Fruit fly (Drosophila melanogaster) whole organism, embryonic: ENCODE results near the gene CG14020.
A peak's percentile ranks its signal among the peaks of the same experiment; 100 is the strongest.

ENCODE experiments used
- BtbVII ChIP-seq: fragments of 200-800 bp; sonication (Bioruptor generic); optimal IDR thresholded peaks from 3 replicates; lab custom pipeline; 2017; ENCODE audit warnings: missing biosample characterization, mild to moderate bottlenecking, missing genetic modification characterization
- CG10209 ChIP-seq: fragments of 200-800 bp; sonication (Bioruptor generic); optimal IDR thresholded peaks from 3 replicates; lab custom pipeline; 2017; ENCODE audit warnings: missing biosample characterization, mild to moderate bottlenecking, missing genetic modification characterization, missing genetic modification reagents
- CG11504 ChIP-seq: fragments of 200-800 bp; sonication (Bioruptor generic); optimal IDR thresholded peaks from 3 replicates; lab custom pipeline; 2019; ENCODE audit warnings: missing biosample characterization, mild to moderate bottlenecking, missing genetic modification characterization, moderate library complexity
- CG15479 ChIP-seq: fragments of 200-800 bp; sonication (Bioruptor generic); optimal IDR thresholded peaks from 3 replicates; lab custom pipeline; 2019; ENCODE audit warnings: missing biosample characterization, mild to moderate bottlenecking, missing genetic modification characterization, moderate library complexity
- CG16863 ChIP-seq: fragments of 200-800 bp; sonication (Bioruptor generic); optimal IDR thresholded peaks from 3 replicates; lab custom pipeline; 2016; ENCODE audit warnings: missing biosample characterization, missing genetic modification characterization
- CG17361 ChIP-seq: fragments of 200-800 bp; sonication (Bioruptor generic); IDR thresholded peaks from 3 replicates; pipeline ENCODE4 v1.3.6; 2022; ENCODE audit warnings: missing biosample characterization, missing genetic modification characterization
- CG18262 ChIP-seq: fragments of 200-800 bp; optimal IDR thresholded peaks from 3 replicates; lab custom pipeline; 2019; ENCODE audit warnings: missing biosample characterization, mild to moderate bottlenecking, missing genetic modification characterization, moderate library complexity
- CG2712 ChIP-seq: fragments of 200-800 bp; optimal IDR thresholded peaks from 3 replicates; lab custom pipeline; 2019; ENCODE audit warnings: missing biosample characterization, mild to moderate bottlenecking, missing genetic modification characterization, moderate library complexity
- CG31365 ChIP-seq: fragments of 200-800 bp; sonication (Bioruptor generic); optimal IDR thresholded peaks from 2 replicates; lab custom pipeline; 2018; ENCODE audit warnings: missing biosample characterization, mild to moderate bottlenecking, missing genetic modification characterization
- CG31441 ChIP-seq: fragments of 200-800 bp; sonication (Bioruptor generic); IDR thresholded peaks from 2 replicates; pipeline ENCODE4 v1.3.6; 2022; ENCODE audit warnings: missing biosample characterization, missing genetic modification characterization
- CG32772 ChIP-seq: fragments of 200-800 bp; sonication (Bioruptor generic); IDR thresholded peaks from 2 replicates; pipeline ENCODE4 v1.3.6; 2022; ENCODE audit warnings: missing biosample characterization, missing genetic modification characterization
- CG4424 ChIP-seq: fragments of 200-800 bp; sonication (Bioruptor generic); optimal IDR thresholded peaks from 3 replicates; lab custom pipeline; 2016; ENCODE audit warnings: missing biosample characterization, missing genetic modification characterization
- CG5180 ChIP-seq: fragments of 200-800 bp; sonication (Bioruptor generic); optimal IDR thresholded peaks from 3 replicates; lab custom pipeline; 2017; ENCODE audit warnings: missing biosample characterization, missing genetic modification characterization, mild to moderate bottlenecking, moderate library complexity, missing genetic modification reagents
- CG5953 ChIP-seq: fragments of 200-800 bp; sonication (Bioruptor generic); IDR thresholded peaks from 2 replicates; pipeline ENCODE4 v1.3.6; 2022; ENCODE audit warnings: missing biosample characterization, missing genetic modification characterization
- CG6689 ChIP-seq: fragments of 200-800 bp; sonication (Bioruptor generic); IDR thresholded peaks from 2 replicates; pipeline ENCODE4 v1.3.6; 2022; ENCODE audit warnings: missing biosample characterization, missing genetic modification characterization
- CG9609 ChIP-seq: fragments of 200-800 bp; sonication (Bioruptor generic); optimal IDR thresholded peaks from 3 replicates; lab custom pipeline; 2016; ENCODE audit warnings: missing biosample characterization, missing genetic modification characterization
- CoRest ChIP-seq: fragments of 200-800 bp; sonication (Bioruptor generic); optimal IDR thresholded peaks from 3 replicates; lab custom pipeline; 2018; ENCODE audit warnings: missing biosample characterization, mild to moderate bottlenecking, missing genetic modification characterization, moderate library complexity
- Drgx ChIP-seq: fragments of 200-800 bp; sonication (Bioruptor generic); IDR thresholded peaks from 2 replicates; pipeline ENCODE4 v1.3.6; 2022; ENCODE audit warnings: missing biosample characterization, missing genetic modification characterization
- Ets65A ChIP-seq: fragments of 200-800 bp; sonication (Bioruptor generic); peaks from one replicate; lab custom pipeline; 2016; ENCODE audit warnings: missing biosample characterization, missing genetic modification characterization
- Hr51 ChIP-seq, 2 experiments: fragments of 200-800 bp; sonication (Bioruptor generic); optimal IDR thresholded peaks; 2 replicates in 1 of 2; 3 replicates in 1 of 2; lab custom pipeline; 2016 to 2018; ENCODE audit warnings: missing biosample characterization in 2 of 2, missing genetic modification characterization in 2 of 2, mild to moderate bottlenecking in 1 of 2, moderate library complexity in 1 of 2
- Oli ChIP-seq: fragments of 200-800 bp; sonication (Bioruptor generic); optimal IDR thresholded peaks from 2 replicates; lab custom pipeline; 2018; ENCODE audit warnings: missing biosample characterization, mild to moderate bottlenecking, missing genetic modification characterization, moderate library complexity
- Ptx1 ChIP-seq: fragments of 200-800 bp; sonication (Bioruptor generic); IDR thresholded peaks from 2 replicates; pipeline ENCODE4 v1.3.6; 2022; ENCODE audit warnings: missing biosample characterization, missing genetic modification characterization
- Sox102F ChIP-seq: fragments of 200-800 bp; sonication (Bioruptor generic); optimal IDR thresholded peaks from 2 replicates; lab custom pipeline; 2018; ENCODE audit warnings: missing biosample characterization, mild to moderate bottlenecking, missing genetic modification characterization, moderate library complexity
- Ssrp ChIP-seq: fragments of 200-800 bp; sonication (Bioruptor generic); optimal IDR thresholded peaks from 2 replicates; lab custom pipeline; 2018; ENCODE audit warnings: missing biosample characterization, mild to moderate bottlenecking, missing genetic modification characterization, moderate library complexity
- Xrp1 ChIP-seq: fragments of 200-800 bp; sonication (Bioruptor generic); IDR thresholded peaks from 2 replicates; pipeline ENCODE4 v1.3.6; 2022; ENCODE audit warnings: missing biosample characterization, missing genetic modification characterization
- ara ChIP-seq: fragments of 200-800 bp; sonication (Bioruptor generic); IDR thresholded peaks from 2 replicates; pipeline ENCODE4 v1.3.6; 2022; ENCODE audit warnings: missing biosample characterization, missing genetic modification characterization
- bcd ChIP-seq: fragments of 200-800 bp; sonication (Bioruptor generic); optimal IDR thresholded peaks from 2 replicates; lab custom pipeline; 2017; ENCODE audit warnings: missing biosample characterization, mild to moderate bottlenecking, missing genetic modification characterization
- bsh ChIP-seq, 2 experiments: fragments of 200-800 bp; sonication (Bioruptor generic); optimal IDR thresholded peaks; 2 replicates each; lab custom pipeline; 2017 to 2018; ENCODE audit warnings: mild to moderate bottlenecking in 2 of 2, missing biosample characterization in 2 of 2, missing genetic modification characterization in 2 of 2, moderate library complexity in 1 of 2
- dmrt11E ChIP-seq: fragments of 200-800 bp; sonication (Bioruptor generic); optimal IDR thresholded peaks from 3 replicates; lab custom pipeline; 2018; ENCODE audit warnings: missing biosample characterization, mild to moderate bottlenecking, missing genetic modification characterization, moderate library complexity
- dmrt99B ChIP-seq: fragments of 200-800 bp; sonication (Bioruptor generic); optimal IDR thresholded peaks from 2 replicates; lab custom pipeline; 2018; ENCODE audit warnings: missing biosample characterization, mild to moderate bottlenecking, missing genetic modification characterization, moderate library complexity
- eyg ChIP-seq: fragments of 200-800 bp; sonication (Bioruptor generic); optimal IDR thresholded peaks from 3 replicates; lab custom pipeline; 2016; ENCODE audit warnings: missing biosample characterization, missing genetic modification characterization
- fd64A ChIP-seq: fragments of 200-800 bp; sonication (Bioruptor generic); optimal IDR thresholded peaks from 3 replicates; lab custom pipeline; 2018; ENCODE audit warnings: missing biosample characterization, mild to moderate bottlenecking, missing genetic modification characterization
- nmo ChIP-seq: fragments of 200-800 bp; sonication (Bioruptor generic); optimal IDR thresholded peaks from 2 replicates; lab custom pipeline; 2018; ENCODE audit warnings: missing biosample characterization, mild to moderate bottlenecking, missing genetic modification characterization, moderate library complexity
- nom ChIP-seq: fragments of 200-800 bp; sonication (Bioruptor generic); optimal IDR thresholded peaks from 2 replicates; lab custom pipeline; 2017; ENCODE audit warnings: missing biosample characterization, missing genetic modification characterization, mild to moderate bottlenecking, moderate library complexity, missing genetic modification reagents
- phol ChIP-seq: fragments of 200-800 bp; sonication (Bioruptor generic); optimal IDR thresholded peaks from 3 replicates; lab custom pipeline; 2018; ENCODE audit warnings: missing biosample characterization, mild to moderate bottlenecking, missing genetic modification characterization, moderate library complexity
- prd ChIP-seq, 3 experiments: fragments of >200 bp in 2 of 3; fragments of 200-800 bp in 1 of 3; sonication (Bioruptor generic) in 1 of 3; optimal IDR thresholded peaks in 2 of 3; IDR thresholded peaks in 1 of 3; 2 replicates in 2 of 3; 3 replicates in 1 of 3; pipeline versions ENCODE4 v1.3.6 to Lab custom; 2017 to 2022; ENCODE audit warnings: missing biosample characterization in 1 of 3, missing genetic modification characterization in 1 of 3
- sens ChIP-seq: fragments of 200-800 bp; sonication (Bioruptor generic); peaks from one replicate; lab custom pipeline; 2016; ENCODE audit warnings: missing biosample characterization, missing genetic modification characterization
- tin ChIP-seq: fragments of 200-800 bp; sonication (Bioruptor generic); optimal IDR thresholded peaks from 3 replicates; lab custom pipeline; 2016; ENCODE audit warnings: missing biosample characterization, missing genetic modification characterization
- zfh1 ChIP-seq: fragments of 200-800 bp; sonication (Bioruptor generic); IDR thresholded peaks from 3 replicates; pipeline ENCODE4 v1.3.6; 2022; ENCODE audit warnings: missing biosample characterization, missing genetic modification characterization

CG14020 gene

dm6 chr2L:5493907-5494404 is 23.6 kb upstream of the CG14020 start:
- TF ChIP-seq fd64A (GFP tag; lab: Kevin White, UChicago) = no peak
- peak; percentile 72 for TF ChIP-seq nom (GFP tag; lab: Kevin White, UChicago)
- TF ChIP-seq Ets65A (GFP tag; lab: Kevin White, UChicago) = peak; percentile 70
- TF ChIP-seq bsh (GFP tag; optimal IDR thresholded peaks at IDR 0.05; lab: Kevin White, UChicago) = peak in 1 of 2 experiments; percentile 43

dm6 chr2L:5494808-5495356 is 22.7 kb upstream of the CG14020 start:
- peak; percentile 21 for TF ChIP-seq CG18262
- TF ChIP-seq CG4424 (GFP tag; lab: Kevin White, UChicago) = peak; percentile 14
- TF ChIP-seq CG5953 (GFP tag; lab: Robert Waterston, UW) = no peak
- TF ChIP-seq CG31441 = peak; percentile 34; the same call in 1 of the 2 replicates
- no peak for TF ChIP-seq BtbVII (GFP tag; lab: Kevin White, UChicago)
- 0 out of 3 replicates have a peak, but pooled peaks have one; percentile 6 for TF ChIP-seq zfh1
- no peak for TF ChIP-seq prd (optimal IDR thresholded peaks at IDR 0.05; lab: Kevin White, UChicago)
- TF ChIP-seq prd (GFP tag; IDR thresholded peaks at IDR 0.05; lab: Robert Waterston, UW) = peak; percentile 21; the same call in 1 of the 3 replicates
- TF ChIP-seq sens = peak; percentile 51
- 0 out of 2 replicates have a peak, but pooled peaks have one; percentile 18 for TF ChIP-seq ara (GFP tag; lab: Robert Waterston, UW)
- TF ChIP-seq CG16863 = no peak
- TF ChIP-seq nmo (GFP tag; lab: Kevin White, UChicago) = peak; percentile 10
- 0 out of 2 replicates have a peak, but pooled peaks have one; percentile 31 for TF ChIP-seq Xrp1
- peak; percentile 28 for TF ChIP-seq Sox102F (GFP tag; lab: Kevin White, UChicago)
- no peak for TF ChIP-seq CG15479 (GFP tag; lab: Kevin White, UChicago)
- TF ChIP-seq CG31365 (tag; lab: Kevin White, UChicago) = no peak
- no peak for TF ChIP-seq CG32772 (GFP tag; lab: Robert Waterston, UW)
- TF ChIP-seq dmrt11E = peak; percentile 2
- no peak for TF ChIP-seq bcd (GFP tag; lab: Kevin White, UChicago)
- peak; percentile 32 for TF ChIP-seq CG2712
- TF ChIP-seq tin (GFP tag; lab: Kevin White, UChicago) = no peak
- peak; percentile 32 for TF ChIP-seq phol (tag; lab: Kevin White, UChicago)
- TF ChIP-seq Ptx1 = 0 out of 2 replicates have a peak, but pooled peaks have one; percentile 17
- peak; percentile 7 for TF ChIP-seq Oli
- no peak for TF ChIP-seq CG5180 (GFP tag; lab: Kevin White, UChicago)
- TF ChIP-seq Ets65A (GFP tag; lab: Kevin White, UChicago) = peak; percentile 88
- TF ChIP-seq CG9609 (GFP tag; lab: Kevin White, UChicago) = no peak
- TF ChIP-seq Drgx = peak; percentile 56
- no peak for TF ChIP-seq eyg (GFP tag; lab: Kevin White, UChicago)
- no peak for TF ChIP-seq CG6689 (GFP tag; lab: Robert Waterston, UW)
- TF ChIP-seq CoRest = peak; percentile 4
- 0 out of 3 replicates have a peak, but pooled peaks have one; percentile 19 for TF ChIP-seq CG17361 (GFP tag; lab: Robert Waterston, UW)
- TF ChIP-seq CG10209 (GFP tag; lab: Kevin White, UChicago) = no peak
- TF ChIP-seq CG11504 (tag; lab: Kevin White, UChicago) = peak; percentile 49
- TF ChIP-seq Hr51 (GFP tag; optimal IDR thresholded peaks at IDR 0.05; lab: Kevin White, UChicago) = no peak
- TF ChIP-seq Ssrp = peak; percentile 7
- TF ChIP-seq bsh (GFP tag; optimal IDR thresholded peaks at IDR 0.05; lab: Kevin White, UChicago) = peak; percentile 17 to 24
- peak; percentile 22 for TF ChIP-seq dmrt99B
